Worm (Caenorhabditis elegans): ENCODE data around the gene lbp-4.

DNA sequence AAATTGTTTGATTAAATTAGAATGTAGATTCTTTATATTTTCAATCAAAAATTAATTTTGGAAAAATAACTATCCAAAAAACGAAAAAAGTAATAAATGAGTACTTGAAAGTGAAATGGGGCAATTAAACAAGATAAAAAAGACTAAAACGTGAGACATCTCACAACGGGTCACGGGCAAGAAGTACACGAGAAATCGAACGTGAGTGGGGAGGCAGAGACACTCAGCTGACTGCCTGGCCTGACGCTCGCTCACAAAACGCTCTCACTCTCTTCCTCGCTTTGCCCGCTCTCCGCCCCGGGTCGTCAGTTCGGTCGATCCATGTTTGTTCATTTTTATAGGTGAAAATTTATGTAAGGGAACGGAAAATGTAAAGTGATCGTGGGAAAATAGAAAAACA, 27.9 kb downstream of the lbp-4 start:
- TF ChIP-seq B0035.1 (tag; optimal IDR thresholded peaks at IDR 0.05) = no peak
- no peak for TF ChIP-seq Y56A3A.18 (GFP tag; IDR thresholded peaks at IDR 0.05)
- TF ChIP-seq dpl-1 (GFP tag; optimal IDR thresholded peaks at IDR 0.05) = no peak
- no peak for TF ChIP-seq T26A5.8 (tag; optimal IDR thresholded peaks at IDR 0.05)
- TF ChIP-seq F52B5.7 (tag; optimal IDR thresholded peaks at IDR 0.05) = no peak
- TF ChIP-seq ztf-28 (GFP tag; IDR thresholded peaks at IDR 0.05) = no peak
- TF ChIP-seq F57C9.4 (tag; optimal IDR thresholded peaks at IDR 0.05) = no peak
- TF ChIP-seq mes-4 (tag; optimal IDR thresholded peaks at IDR 0.05) = no peak
- TF ChIP-seq lin-40 (tag; optimal IDR thresholded peaks at IDR 0.05) = peak; percentile 10
- TF ChIP-seq F33H1.4 (GFP tag; IDR thresholded peaks at IDR 0.05) = no peak
- no peak for TF ChIP-seq ama-1 (optimal IDR thresholded peaks at IDR 0.05)
- TF ChIP-seq ama-1 (GFP tag; optimal IDR thresholded peaks at IDR 0.05) = no peak
- no peak for TF ChIP-seq B0019.2 (GFP tag; conservative IDR thresholded peaks at IDR 0.05)
- TF ChIP-seq nhr-27 (tag; optimal IDR thresholded peaks at IDR 0.05) = no peak

All from whole organism, young adult.